Worm (Caenorhabditis elegans) whole organism, young adult: ENCODE results near the gene brf-1.

ENCODE experiments used
- B0019.2 ChIP-seq: fragments of 200-800 bp; sonication (Bioruptor generic); conservative IDR thresholded peaks from 2 replicates; pipeline ENCODE4 v1.3.6; 2022; ENCODE audit warnings: missing genetic modification reagents, missing genetic modification characterization, missing compliant biosample characterization
- ama-1 ChIP-seq, 3 experiments: fragments of 150-350 bp in 1 of 3; sonication (generic microtip) in 2 of 3; optimal IDR thresholded peaks; 2 replicates each; lab custom pipeline; 2014 to 2018; ENCODE audit warnings: missing biosample characterization in 2 of 3, missing genetic modification characterization in 2 of 3, missing genetic modification reagents in 2 of 3
- attf-3 ChIP-seq: fragments of 200-800 bp; sonication (Bioruptor generic); conservative IDR thresholded peaks from 2 replicates; pipeline ENCODE4 v1.3.6; 2022; ENCODE audit warnings: missing genetic modification reagents, missing genetic modification characterization, missing compliant biosample characterization
- bed-2 ChIP-seq: fragments of 200-800 bp; sonication (Bioruptor generic); IDR thresholded peaks from 2 replicates; pipeline ENCODE4 v1.3.6; 2022; ENCODE audit warnings: missing genetic modification reagents, missing genetic modification characterization, missing compliant biosample characterization
- ccch-3 ChIP-seq: fragments of 200-800 bp; sonication (Bioruptor generic); optimal IDR thresholded peaks from 2 replicates; lab custom pipeline; 2018; ENCODE audit warnings: mild to moderate bottlenecking, missing genetic modification characterization, missing compliant biosample characterization
- dpff-1 ChIP-seq: sonication (generic microtip); optimal IDR thresholded peaks from 2 replicates; lab custom pipeline; 2017; ENCODE audit warnings: mild to moderate bottlenecking, missing genetic modification characterization, missing compliant biosample characterization
- egl-44 ChIP-seq: fragments of 200-800 bp; sonication (Bioruptor generic); IDR thresholded peaks from 2 replicates; pipeline ENCODE4 v1.3.6; 2022; ENCODE audit warnings: missing genetic modification reagents, missing genetic modification characterization, missing compliant biosample characterization
- him-1 ChIP-seq: sonication (generic microtip); optimal IDR thresholded peaks from 2 replicates; lab custom pipeline; 2016; ENCODE audit warnings: missing genotype, missing genetic modification reagents, missing genetic modification characterization, missing compliant biosample characterization
- pha-4 ChIP-seq: fragments of 150-350 bp; sonication (generic microtip); optimal IDR thresholded peaks from 2 replicates; lab custom pipeline; 2014; ENCODE audit warnings: missing biosample characterization, missing genetic modification reagents, missing genetic modification characterization
- unc-130 ChIP-seq: sonication (generic microtip); optimal IDR thresholded peaks from 2 replicates; lab custom pipeline; 2016; ENCODE audit warnings: missing genetic modification reagents, missing genetic modification characterization, missing compliant biosample characterization
- ztf-25 ChIP-seq: fragments of 200-800 bp; sonication (Bioruptor generic); IDR thresholded peaks from 2 replicates; pipeline ENCODE4 v1.3.6; 2022; ENCODE audit warnings: missing genetic modification reagents, missing genetic modification characterization, missing compliant biosample characterization

- TF ChIP-seq pha-4 (tag; lab: Kevin White, UChicago) (no peak), ccch-3 (no peak), B0019.2 (no peak), him-1 (tag; lab: Kevin White, UChicago) (no peak), bed-2 (GFP tag; lab: Robert Waterston, UW) (no peak), egl-44 (GFP tag; lab: Robert Waterston, UW) (no peak), attf-3 (GFP tag; lab: Robert Waterston, UW) (no peak), dpff-1 (tag; lab: Kevin White, UChicago) (no peak), ama-1 (optimal IDR thresholded peaks at IDR 0.05; lab: Kevin White, UChicago) (no peak), ama-1 (GFP tag; optimal IDR thresholded peaks at IDR 0.05; lab: Kevin White, UChicago) (no peak), ztf-25 (GFP tag; lab: Robert Waterston, UW) (no peak), unc-130 (GFP tag; lab: Kevin White, UChicago) (no peak)
Observed at ce11 chrII:7310023-7310422, 4.4 kb downstream of the brf-1 start, which contains the start of the genes F45E12.5 and cnep-1.
